Worm (Caenorhabditis elegans) whole organism, L2 larva: Measurements from ENCODE around the gene lgc-36.

Source experiments
- egl-27 ChIP-seq: sonication (generic microtip); optimal IDR thresholded peaks from 3 replicates; lab custom pipeline; 2017; ENCODE audit warnings: missing biosample characterization, missing genetic modification reagents, missing genetic modification characterization
- lin-39 ChIP-seq: fragments of 150-350 bp; optimal IDR thresholded peaks from 2 replicates; lab custom pipeline; 2014; ENCODE audit warnings: missing biosample characterization, missing genetic modification reagents, missing genetic modification characterization
- mbf-1 ChIP-seq: sonication (generic microtip); optimal IDR thresholded peaks from 2 replicates; lab custom pipeline; 2017; ENCODE audit warnings: missing biosample characterization, missing genetic modification characterization
- mdl-1 ChIP-seq, 2 experiments: fragments of 150-350 bp in 1 of 2; sonication (generic microtip) in 1 of 2; optimal IDR thresholded peaks; 2 replicates each; lab custom pipeline; 2017; ENCODE audit warnings: missing biosample characterization in 2 of 2, missing genetic modification characterization in 2 of 2
- skn-1 ChIP-seq: sonication (generic microtip); optimal IDR thresholded peaks from 2 replicates; lab custom pipeline; 2017; ENCODE audit warnings: missing biosample characterization, missing genetic modification characterization
- ztf-11 ChIP-seq: sonication (generic microtip); optimal IDR thresholded peaks from 2 replicates; lab custom pipeline; 2017; ENCODE audit warnings: missing biosample characterization, missing genetic modification characterization

ce11 chrV:11299406-11299805 lies 40.6 kb upstream of the lgc-36 start:
- TF ChIP-seq lin-39 (tag; lab: Kevin White, UChicago) = no peak
- TF ChIP-seq mdl-1 (tag; optimal IDR thresholded peaks at IDR 0.05; lab: Kevin White, UChicago) = no peak
- TF ChIP-seq mbf-1 (tag; lab: Kevin White, UChicago) = no peak
- no peak for TF ChIP-seq skn-1 (tag; lab: Kevin White, UChicago)
- TF ChIP-seq egl-27 (tag; lab: Kevin White, UChicago) = no peak
- TF ChIP-seq ztf-11 = no peak
